Worm (Caenorhabditis elegans) whole organism, L3 larva: ENCODE measurements around the gene zyg-12.
A peak's percentile ranks its signal among the peaks of the same experiment; 100 is the strongest.

ENCODE experiments used
- ZK546.5 ChIP-seq: sonication (generic microtip); optimal IDR thresholded peaks from 2 replicates; lab custom pipeline; 2017; ENCODE audit warnings: missing biosample characterization, missing genetic modification characterization
- aly-2 ChIP-seq: fragments of 150-350 bp; optimal IDR thresholded peaks from 2 replicates; lab custom pipeline; 2014; ENCODE audit warnings: missing biosample characterization, missing genetic modification characterization
- ceh-16 ChIP-seq: sonication (generic microtip); optimal IDR thresholded peaks from 2 replicates; lab custom pipeline; 2017; ENCODE audit warnings: missing biosample characterization, missing genetic modification characterization
- ceh-28 ChIP-seq: fragments of 150-350 bp; optimal IDR thresholded peaks from 2 replicates; lab custom pipeline; 2014; ENCODE audit warnings: missing biosample characterization, missing genetic modification reagents, missing genetic modification characterization
- ceh-82 ChIP-seq: fragments of 150-350 bp; optimal IDR thresholded peaks from 2 replicates; lab custom pipeline; 2014; ENCODE audit warnings: missing biosample characterization, missing genetic modification characterization
- ceh-9 ChIP-seq: sonication (generic microtip); optimal IDR thresholded peaks from 2 replicates; lab custom pipeline; 2018; ENCODE audit warnings: missing biosample characterization, missing genetic modification characterization
- daf-12 ChIP-seq: fragments of 150-350 bp; optimal IDR thresholded peaks from 2 replicates; lab custom pipeline; 2014; ENCODE audit warnings: missing biosample characterization, missing genetic modification reagents, missing genetic modification characterization
- egl-27 ChIP-seq: sonication (generic microtip); optimal IDR thresholded peaks from 4 replicates; lab custom pipeline; 2017; ENCODE audit warnings: missing biosample characterization, missing genetic modification reagents, missing genetic modification characterization
- egl-5 ChIP-seq: fragments of 150-350 bp; optimal IDR thresholded peaks from 2 replicates; lab custom pipeline; 2017; ENCODE audit warnings: missing biosample characterization, missing genetic modification reagents, missing genetic modification characterization, inconsistent platforms
- elt-1 ChIP-seq: fragments of 150-350 bp; optimal IDR thresholded peaks from 2 replicates; lab custom pipeline; 2014; ENCODE audit warnings: missing biosample characterization, missing genetic modification characterization
- elt-2 ChIP-seq: sonication (generic microtip); optimal IDR thresholded peaks from 2 replicates; lab custom pipeline; 2016; ENCODE audit warnings: missing genetic modification reagents, mild to moderate bottlenecking, missing genetic modification characterization, missing compliant biosample characterization
- elt-3 ChIP-seq, 3 experiments: fragments of 150-350 bp in 1 of 3; sonication (generic microtip) in 2 of 3; optimal IDR thresholded peaks; 2 replicates in 2 of 3; 4 replicates in 1 of 3; lab custom pipeline; 2014 to 2017; ENCODE audit warnings: missing biosample characterization in 3 of 3, missing genetic modification characterization in 3 of 3
- eor-1 ChIP-seq, 2 experiments: fragments of 150-350 bp; optimal IDR thresholded peaks; 2 replicates each; lab custom pipeline; 2014 to 2018; ENCODE audit warnings: missing biosample characterization in 2 of 2, missing genetic modification characterization in 2 of 2
- fkh-2 ChIP-seq: fragments of 150-350 bp; optimal IDR thresholded peaks from 2 replicates; lab custom pipeline; 2014; ENCODE audit warnings: missing biosample characterization, missing genetic modification reagents, missing genetic modification characterization
- fos-1 ChIP-seq: fragments of 150-350 bp; optimal IDR thresholded peaks from 2 replicates; lab custom pipeline; 2014; ENCODE audit warnings: missing biosample characterization, missing genetic modification characterization
- hmg-11 ChIP-seq: sonication (generic microtip); optimal IDR thresholded peaks from 2 replicates; lab custom pipeline; 2016; ENCODE audit warnings: missing genetic modification characterization, missing compliant biosample characterization
- lin-15B ChIP-seq: fragments of 150-350 bp; optimal IDR thresholded peaks from 2 replicates; lab custom pipeline; 2014; ENCODE audit warnings: missing biosample characterization, missing genetic modification characterization
- lin-39 ChIP-seq: fragments of 150-350 bp; optimal IDR thresholded peaks from 2 replicates; lab custom pipeline; 2018; ENCODE audit warnings: missing biosample characterization, missing genetic modification reagents, missing genetic modification characterization
- mdl-1 ChIP-seq: fragments of 150-350 bp; optimal IDR thresholded peaks from 2 replicates; lab custom pipeline; 2014; ENCODE audit warnings: missing biosample characterization, missing genetic modification characterization
- nfya-1 ChIP-seq: sonication (generic microtip); optimal IDR thresholded peaks from 2 replicates; lab custom pipeline; 2017; ENCODE audit warnings: missing genetic modification characterization, mild to moderate bottlenecking, missing compliant biosample characterization, antibody characterized with exemption, moderate library complexity; ENCODE audit not compliant: insufficient read depth
- nhr-11 ChIP-seq: fragments of 150-350 bp; optimal IDR thresholded peaks from 2 replicates; lab custom pipeline; 2014; ENCODE audit warnings: missing biosample characterization, missing genetic modification characterization
- nhr-12 ChIP-seq: fragments of 150-350 bp; optimal IDR thresholded peaks from 2 replicates; lab custom pipeline; 2014; ENCODE audit warnings: missing biosample characterization, missing genetic modification characterization
- nhr-23 ChIP-seq: fragments of 150-350 bp; optimal IDR thresholded peaks from 2 replicates; lab custom pipeline; 2014; ENCODE audit warnings: missing biosample characterization, missing genetic modification reagents, missing genetic modification characterization
- nhr-237 ChIP-seq: fragments of 150-350 bp; optimal IDR thresholded peaks from 2 replicates; lab custom pipeline; 2014; ENCODE audit warnings: missing biosample characterization, missing genetic modification characterization
- nhr-25 ChIP-seq: sonication (generic microtip); optimal IDR thresholded peaks from 2 replicates; lab custom pipeline; 2017; ENCODE audit warnings: missing biosample characterization, missing genetic modification characterization
- nhr-28 ChIP-seq: fragments of 150-350 bp; optimal IDR thresholded peaks from 2 replicates; lab custom pipeline; 2014; ENCODE audit warnings: missing biosample characterization, missing genetic modification characterization
- nhr-43 ChIP-seq: sonication (generic microtip); optimal IDR thresholded peaks from 2 replicates; lab custom pipeline; 2016; ENCODE audit warnings: mild to moderate bottlenecking, missing genetic modification characterization, missing compliant biosample characterization; ENCODE audit not compliant: poor library complexity, severe bottlenecking
- nhr-76 ChIP-seq: fragments of 150-350 bp; sonication (generic microtip); optimal IDR thresholded peaks from 5 replicates; lab custom pipeline; 2014; ENCODE audit warnings: missing biosample characterization, missing genetic modification characterization
- nhr-77 ChIP-seq: fragments of 150-350 bp; optimal IDR thresholded peaks from 2 replicates; lab custom pipeline; 2014; ENCODE audit warnings: missing biosample characterization, missing genetic modification characterization
- pha-4 ChIP-seq: fragments of 150-350 bp; optimal IDR thresholded peaks from 2 replicates; lab custom pipeline; 2014; ENCODE audit warnings: missing biosample characterization, missing genetic modification reagents, missing genetic modification characterization
- pqm-1 ChIP-seq: fragments of 150-350 bp; optimal IDR thresholded peaks from 2 replicates; lab custom pipeline; 2017; ENCODE audit warnings: missing biosample characterization, missing genetic modification characterization, inconsistent platforms
- skn-1 ChIP-seq: fragments of 150-350 bp; optimal IDR thresholded peaks from 2 replicates; lab custom pipeline; 2014; ENCODE audit warnings: missing biosample characterization, missing genetic modification characterization
- snpc-4 ChIP-seq: fragments of 150-350 bp; optimal IDR thresholded peaks from 2 replicates; lab custom pipeline; 2014; ENCODE audit warnings: missing biosample characterization, missing genetic modification characterization
- tbx-2 ChIP-seq: sonication (generic microtip); optimal IDR thresholded peaks from 2 replicates; lab custom pipeline; 2016; ENCODE audit warnings: mild to moderate bottlenecking, missing genetic modification characterization, missing compliant biosample characterization
- unc-39 ChIP-seq: sonication (generic microtip); optimal IDR thresholded peaks from 4 replicates; lab custom pipeline; 2017; ENCODE audit warnings: missing biosample characterization, missing genetic modification characterization
- unc-62 ChIP-seq: fragments of 150-350 bp; sonication (generic microtip); optimal IDR thresholded peaks from 4 replicates; lab custom pipeline; 2014; ENCODE audit warnings: missing biosample characterization, missing genetic modification reagents, missing genetic modification characterization
- zag-1 ChIP-seq: fragments of 150-350 bp; optimal IDR thresholded peaks from 2 replicates; lab custom pipeline; 2014; ENCODE audit warnings: missing biosample characterization, missing genetic modification characterization
- ztf-4 ChIP-seq: fragments of 150-350 bp; optimal IDR thresholded peaks from 2 replicates; lab custom pipeline; 2014; ENCODE audit warnings: missing biosample characterization, missing genetic modification characterization

zyg-12 gene

ce11 chrII:4987257-4987656 lies 37.6 kb downstream of the zyg-12 start:
- TF ChIP-seq ceh-16 (tag; lab: Kevin White, UChicago), result no peak
- no peak for TF ChIP-seq nhr-12
- no peak for TF ChIP-seq pha-4 (tag; lab: Kevin White, UChicago)
- TF ChIP-seq, all 47 proteins: peak for 0

ce11 chrII:4989802-4990201 lies 40.1 kb downstream of the zyg-12 start, which contains the start of gene T27F7.12:
TSS of gene T27F7.12 (plus strand) at chrII:4990102.
- no peak for TF ChIP-seq lin-39 (tag; lab: Kevin White, UChicago)
- no peak for TF ChIP-seq nhr-77 (tag; lab: Kevin White, UChicago)
- TF ChIP-seq eor-1 (tag; optimal IDR thresholded peaks at IDR 0.05; lab: Kevin White, UChicago), result no peak
- no peak for TF ChIP-seq daf-12
- TF ChIP-seq pqm-1 (tag; lab: Kevin White, UChicago), result no peak
- no peak for TF ChIP-seq skn-1 (tag; lab: Kevin White, UChicago)
- no peak for TF ChIP-seq nhr-237 (tag; lab: Kevin White, UChicago)
- TF ChIP-seq unc-62, result no peak
- no peak for TF ChIP-seq ceh-82 (tag; lab: Kevin White, UChicago)
- TF ChIP-seq elt-1 (tag; lab: Kevin White, UChicago), result no peak
- TF ChIP-seq zag-1 (tag; lab: Kevin White, UChicago), result no peak
- TF ChIP-seq snpc-4 (tag; lab: Kevin White, UChicago), result no peak
- TF ChIP-seq fos-1 (tag; lab: Kevin White, UChicago), result no peak

DNA sequence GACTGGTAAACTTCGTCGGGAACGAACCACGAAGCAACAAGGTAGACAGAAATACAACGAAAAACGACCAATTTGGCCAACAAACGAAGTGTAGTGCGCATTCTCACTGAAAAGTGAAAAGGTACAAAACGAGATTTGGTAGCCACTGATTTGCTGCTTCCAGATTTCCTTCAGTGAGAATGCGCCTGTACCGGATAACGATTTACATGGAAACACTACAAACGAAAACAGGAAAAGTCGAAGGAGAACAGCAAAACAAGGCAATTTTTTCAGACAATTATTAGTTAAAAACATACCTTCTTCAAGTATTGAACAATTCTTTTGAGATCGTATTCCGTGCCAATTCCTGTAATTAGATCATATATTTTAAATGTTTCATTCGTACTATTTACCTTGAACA lies 43.3 kb downstream of the zyg-12 start, which contains the start of gene pigb-1:
pigb-1 (minus strand) TSS at position 101 of the 400 bp plus-strand sequence.
- no peak for TF ChIP-seq nhr-23 (tag; lab: Kevin White, UChicago)
- no peak for TF ChIP-seq nhr-28 (tag; lab: Kevin White, UChicago)
- TF ChIP-seq egl-27, result no peak
- TF ChIP-seq skn-1 (tag; lab: Kevin White, UChicago), result no peak
- TF ChIP-seq nhr-77 (tag; lab: Kevin White, UChicago), result no peak
- no peak for TF ChIP-seq unc-39 (tag; lab: Kevin White, UChicago)

ce11 chrII:4993530-4994192 lies 44.0 kb downstream of the zyg-12 start, which contains the start of the genes eif-1 and vps-24:
TSS of gene eif-1 (minus strand) at chrII:4993580.
TSS of gene vps-24 (plus strand) at chrII:4993998.
- TF ChIP-seq snpc-4 (tag; lab: Kevin White, UChicago), result peak; percentile 74
- peak; percentile 64 for TF ChIP-seq pha-4 (tag; lab: Kevin White, UChicago)
- no peak for TF ChIP-seq nhr-76 (tag; lab: Kevin White, UChicago)
- TF ChIP-seq nfya-1, result peak; percentile 70
- peak; percentile 38 for TF ChIP-seq elt-2 (tag; lab: Kevin White, UChicago)
- peak; percentile 80 for TF ChIP-seq hmg-11 (tag; lab: Kevin White, UChicago)
- peak; percentile 35 for TF ChIP-seq nhr-25 (tag; lab: Kevin White, UChicago)
- TF ChIP-seq tbx-2 (tag; lab: Kevin White, UChicago), result no peak
- TF ChIP-seq lin-39 (tag; lab: Kevin White, UChicago), result no peak
- TF ChIP-seq lin-15B, result peak; percentile 73

ce11 chrII:4994939-4995338 lies 45.2 kb downstream of the zyg-12 start, which contains the start of gene rnh-1.0:
TSS of gene rnh-1.0 (plus strand) at chrII:4995327.
- TF ChIP-seq egl-27, result no peak
- peak; percentile 1 for TF ChIP-seq nhr-25 (tag; lab: Kevin White, UChicago)
- no peak for TF ChIP-seq nhr-23 (tag; lab: Kevin White, UChicago)
- no peak for TF ChIP-seq egl-5 (tag; lab: Kevin White, UChicago)
- no peak for TF ChIP-seq nhr-76 (tag; lab: Kevin White, UChicago)
- no peak for TF ChIP-seq unc-62
- peak; percentile 3 for TF ChIP-seq nfya-1
- TF ChIP-seq nhr-11, result no peak
- TF ChIP-seq ZK546.5 (tag; lab: Kevin White, UChicago), result no peak
- no peak for TF ChIP-seq ceh-9 (tag; lab: Kevin White, UChicago)
- no peak for TF ChIP-seq aly-2
- no peak for TF ChIP-seq unc-39 (tag; lab: Kevin White, UChicago)
- no peak for TF ChIP-seq ceh-82 (tag; lab: Kevin White, UChicago)
- TF ChIP-seq nhr-43 (tag; lab: Kevin White, UChicago), result no peak
- peak; percentile 5 for TF ChIP-seq pha-4 (tag; lab: Kevin White, UChicago)
- TF ChIP-seq fkh-2 (tag; lab: Kevin White, UChicago), result no peak
- TF ChIP-seq nhr-12, result no peak
- no peak for TF ChIP-seq lin-39 (tag; lab: Kevin White, UChicago)
- TF ChIP-seq ztf-4 (tag; lab: Kevin White, UChicago), result no peak
- no peak for TF ChIP-seq ceh-28 (tag; lab: Kevin White, UChicago)
- no peak for TF ChIP-seq elt-2 (tag; lab: Kevin White, UChicago)
- no peak for TF ChIP-seq nhr-28 (tag; lab: Kevin White, UChicago)
- no peak for TF ChIP-seq mdl-1 (tag; lab: Kevin White, UChicago)
- TF ChIP-seq zag-1 (tag; lab: Kevin White, UChicago), result no peak
- TF ChIP-seq elt-3 (tag; optimal IDR thresholded peaks at IDR 0.05; lab: Kevin White, UChicago), result no peak
